Worm (Caenorhabditis elegans): ENCODE results near the gene Y57A10C.11.

ce11 chrII:12401791-12402190 is 12.9 kb downstream of the Y57A10C.11 start, which contains the start of gene sre-29:
- TF ChIP-seq fos-1 (tag; optimal IDR thresholded peaks at IDR 0.05) (no peak), ceh-20 (GFP tag; IDR thresholded peaks at IDR 0.05) (no peak)
